Worm (Caenorhabditis elegans): ENCODE measurements around the gene K09C6.7.

DNA sequence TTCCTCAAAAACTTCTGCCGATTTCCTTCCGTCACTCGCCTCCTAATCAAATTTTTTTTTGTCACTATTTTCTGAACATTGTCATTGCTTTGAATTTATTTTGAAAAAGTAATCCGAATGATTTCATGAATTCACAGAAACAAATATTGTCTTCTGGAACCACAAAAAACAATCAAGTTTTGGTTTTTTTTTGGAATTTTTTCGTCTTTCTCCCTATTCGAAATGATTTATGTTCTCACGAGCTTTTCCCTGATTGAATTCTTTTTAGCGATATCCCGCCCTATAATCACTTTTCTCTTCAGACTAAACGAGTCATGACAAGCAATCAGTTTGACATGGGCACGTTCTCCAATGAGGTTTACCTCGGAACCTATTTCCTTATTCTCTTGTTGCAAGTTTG lies 5.5 kb downstream of the K09C6.7 start, which contains the start of gene F41H8.1:
- TF ChIP-seq him-1 (tag; optimal IDR thresholded peaks at IDR 0.05) (no peak), dao-5 (tag; optimal IDR thresholded peaks at IDR 0.05) (no peak), W03F9.2 (tag; optimal IDR thresholded peaks at IDR 0.05) (no peak)
